Fruit fly (Drosophila melanogaster): ENCODE measurements around the gene if.

dm6 chrX:16749324-16749723 lies 33.9 kb downstream of the if start:
- no peak for TF ChIP-seq HLH106 (tag; optimal IDR thresholded peaks at IDR 0.05)
- no peak for TF ChIP-seq sv (GFP tag; optimal IDR thresholded peaks at IDR 0.05)
- no peak for TF ChIP-seq Dif (GFP tag; optimal IDR thresholded peaks at IDR 0.05; ENCODE audit: partially characterized antibody)
- no peak for TF ChIP-seq br (GFP tag; optimal IDR thresholded peaks at IDR 0.05)
- TF ChIP-seq h (GFP tag; optimal IDR thresholded peaks at IDR 0.05), result no peak
- TF ChIP-seq psq (GFP tag; optimal IDR thresholded peaks at IDR 0.05), result no peak
- no peak for TF ChIP-seq lola (GFP tag; optimal IDR thresholded peaks at IDR 0.05)

Data from whole organism, wandering third instar larva.